Worm (Caenorhabditis elegans) whole organism, L4 larva: ENCODE data around the gene cdk-12.

Experiments
- F49E8.2 ChIP-seq: sonication (generic microtip); optimal IDR thresholded peaks from 2 replicates; lab custom pipeline; 2016; ENCODE audit warnings: missing compliant biosample characterization, mild to moderate bottlenecking, missing genetic modification characterization, borderline replicate concordance
- R02D3.7 ChIP-seq: fragments of 150-350 bp; sonication (generic microtip); optimal IDR thresholded peaks from 3 replicates; lab custom pipeline; 2014; ENCODE audit warnings: missing biosample characterization, missing genetic modification characterization
- T20F7.1 ChIP-seq: fragments of 200-800 bp; sonication (Bioruptor generic); optimal IDR thresholded peaks from 2 replicates; lab custom pipeline; 2018; ENCODE audit warnings: mild to moderate bottlenecking, missing genetic modification characterization, missing compliant biosample characterization
- aha-1 ChIP-seq: fragments of 150-350 bp; peaks from one replicate; lab custom pipeline; 2014; ENCODE audit warnings: missing biosample characterization, missing genetic modification characterization
- ceh-62 ChIP-seq: sonication (generic microtip); optimal IDR thresholded peaks from 2 replicates; lab custom pipeline; 2017; ENCODE audit warnings: missing biosample characterization, missing genetic modification characterization
- ceh-82 ChIP-seq: sonication (generic microtip); optimal IDR thresholded peaks from 2 replicates; lab custom pipeline; 2017; ENCODE audit warnings: missing biosample characterization, missing genetic modification characterization
- ces-1 ChIP-seq: fragments of 150-350 bp; sonication (generic microtip); optimal IDR thresholded peaks from 4 replicates; lab custom pipeline; 2014; ENCODE audit warnings: missing biosample characterization, missing genetic modification reagents, missing genetic modification characterization
- daf-16 ChIP-seq, 3 experiments: sonication (generic microtip); optimal IDR thresholded peaks; 2 replicates each; lab custom pipeline; 2016 to 2017; ENCODE audit warnings: missing genetic modification characterization in 3 of 3, missing genetic modification reagents in 3 of 3, mild to moderate bottlenecking in 2 of 3, missing compliant biosample characterization in 2 of 3, missing biosample characterization in 1 of 3, moderate library complexity in 1 of 3
- duxl-1 ChIP-seq: sonication (generic microtip); optimal IDR thresholded peaks from 2 replicates; lab custom pipeline; 2016; ENCODE audit warnings: mild to moderate bottlenecking, missing genetic modification characterization, moderate library complexity, missing compliant biosample characterization; ENCODE audit not compliant: poor library complexity
- dve-1 ChIP-seq: sonication (generic microtip); optimal IDR thresholded peaks from 2 replicates; lab custom pipeline; 2017; ENCODE audit warnings: antibody characterized with exemption, mild to moderate bottlenecking, missing genetic modification characterization, missing compliant biosample characterization; ENCODE audit not compliant: insufficient read depth
- fkh-10 ChIP-seq: fragments of 150-350 bp; optimal IDR thresholded peaks from 2 replicates; lab custom pipeline; 2014; ENCODE audit warnings: missing biosample characterization, missing genetic modification reagents, missing genetic modification characterization
- hif-1 ChIP-seq, 2 experiments: sonication (generic microtip); optimal IDR thresholded peaks; 2 replicates each; lab custom pipeline; 2016 to 2017; ENCODE audit warnings: missing compliant biosample characterization in 2 of 2, missing genetic modification characterization in 2 of 2, missing genetic modification reagents in 2 of 2, missing genotype in 2 of 2, mild to moderate bottlenecking in 1 of 2
- hmg-1.1 ChIP-seq: fragments of 200-800 bp; sonication (Bioruptor generic); IDR thresholded peaks from 2 replicates; pipeline ENCODE4 v1.3.6; 2022; ENCODE audit warnings: missing genetic modification reagents, missing genetic modification characterization, missing compliant biosample characterization
- lir-3 ChIP-seq: sonication (generic microtip); optimal IDR thresholded peaks from 2 replicates; lab custom pipeline; 2016; ENCODE audit warnings: mild to moderate bottlenecking, missing genetic modification characterization, missing compliant biosample characterization
- madf-5 ChIP-seq, 2 experiments: fragments of 200-800 bp; sonication (Bioruptor generic); IDR thresholded peaks; 2 replicates each; pipeline ENCODE4 v1.3.6; 2022; ENCODE audit warnings: missing compliant biosample characterization in 2 of 2, missing genetic modification characterization in 2 of 2
- mdl-1 ChIP-seq, 2 experiments: fragments of 150-350 bp in 1 of 2; sonication (generic microtip) in 1 of 2; optimal IDR thresholded peaks; 2 replicates each; lab custom pipeline; 2014 to 2017; ENCODE audit warnings: missing biosample characterization in 2 of 2, missing genetic modification characterization in 2 of 2
- mxl-2 ChIP-seq: fragments of 200-800 bp; sonication (Bioruptor generic); conservative IDR thresholded peaks from 2 replicates; pipeline ENCODE4 v1.3.6; 2022; ENCODE audit warnings: missing genetic modification reagents, missing genetic modification characterization, missing compliant biosample characterization
- mxl-3 ChIP-seq: fragments of 200-800 bp; sonication (Bioruptor generic); optimal IDR thresholded peaks from 2 replicates; lab custom pipeline; 2018; ENCODE audit warnings: mild to moderate bottlenecking, missing genetic modification characterization, missing compliant biosample characterization
- nhr-111 ChIP-seq: fragments of 200-800 bp; sonication (Bioruptor generic); optimal IDR thresholded peaks from 2 replicates; lab custom pipeline; 2018; ENCODE audit warnings: mild to moderate bottlenecking, missing genetic modification characterization, missing compliant biosample characterization
- nhr-42 ChIP-seq: fragments of 200-800 bp; sonication (Bioruptor generic); IDR thresholded peaks from 2 replicates; pipeline ENCODE4 v1.3.6; 2022; ENCODE audit warnings: missing genetic modification characterization, missing compliant biosample characterization
- nhr-77 ChIP-seq: fragments of 150-350 bp; optimal IDR thresholded peaks from 2 replicates; lab custom pipeline; 2014; ENCODE audit warnings: missing biosample characterization, missing genetic modification characterization
- pqm-1 ChIP-seq: sonication (generic microtip); optimal IDR thresholded peaks from 2 replicates; lab custom pipeline; 2017; ENCODE audit warnings: missing biosample characterization, missing genetic modification characterization
- snpc-4 ChIP-seq: fragments of 150-350 bp; optimal IDR thresholded peaks from 2 replicates; lab custom pipeline; 2014; ENCODE audit warnings: missing biosample characterization, missing genetic modification characterization
- unc-62 ChIP-seq, 3 experiments: fragments of 150-350 bp in 1 of 3; sonication (generic microtip); optimal IDR thresholded peaks in 2 of 3; peaks in 1 of 3; 1 replicate in 1 of 3; 2 replicates in 2 of 3; lab custom pipeline; 2014 to 2017; ENCODE audit warnings: missing biosample characterization in 3 of 3, missing genetic modification characterization in 3 of 3, missing genetic modification reagents in 3 of 3, missing genotype in 1 of 3
- zag-1 ChIP-seq: fragments of 150-350 bp; optimal IDR thresholded peaks from 2 replicates; lab custom pipeline; 2014; ENCODE audit warnings: missing biosample characterization, missing genetic modification characterization

Gene cdk-12

ce11 chrIII:4382118-4382517, 49.3 kb downstream of the cdk-12 start:
- peak; percentile 87 for TF ChIP-seq aha-1
- no peak for TF ChIP-seq R02D3.7

- no peak for TF ChIP-seq madf-5 (GFP tag; IDR thresholded peaks at IDR 0.05; lab: Robert Waterston, UW)
- no peak for TF ChIP-seq snpc-4 (tag; lab: Kevin White, UChicago)
These were observed 51.7 kb downstream of the cdk-12 start, which contains the start of gene pals-28 for ce11 chrIII:4384487-4384886. TSS of gene pals-28 (plus strand) at chrIII:4384787.

ce11 chrIII:4390421-4390820, 57.6 kb downstream of the cdk-12 start:
- no peak for TF ChIP-seq fkh-10 (GFP tag; lab: Kevin White, UChicago)
- TF ChIP-seq ceh-82 (tag; lab: Kevin White, UChicago): no peak

ce11 chrIII:4391319-4391718, 58.5 kb downstream of the cdk-12 start:
- no peak for TF ChIP-seq pqm-1 (tag; lab: Kevin White, UChicago)
- TF ChIP-seq hmg-1.1 (GFP tag; lab: Robert Waterston, UW): no peak
- no peak for TF ChIP-seq dve-1
- no peak for TF ChIP-seq duxl-1 (tag; lab: Kevin White, UChicago)
- TF ChIP-seq hif-1 (tag; optimal IDR thresholded peaks at IDR 0.05; lab: Kevin White, UChicago): no peak
- no peak for TF ChIP-seq ceh-62 (tag; lab: Kevin White, UChicago)
- TF ChIP-seq daf-16 (GFP tag; optimal IDR thresholded peaks at IDR 0.05; lab: Kevin White, UChicago): no peak
- no peak for TF ChIP-seq daf-16 (tag; optimal IDR thresholded peaks at IDR 0.05; lab: Kevin White, UChicago)
- TF ChIP-seq ces-1 (GFP tag; lab: Kevin White, UChicago): no peak
- no peak for TF ChIP-seq mxl-3 (GFP tag; lab: Kevin White, UChicago)
- no peak for TF ChIP-seq nhr-77
- TF ChIP-seq lir-3: no peak
- no peak for TF ChIP-seq nhr-42
- TF ChIP-seq F49E8.2 (tag; lab: Kevin White, UChicago): no peak
- TF ChIP-seq mdl-1 (tag; optimal IDR thresholded peaks at IDR 0.05; lab: Kevin White, UChicago): no peak
- TF ChIP-seq mxl-2 (GFP tag; lab: Robert Waterston, UW): no peak
- TF ChIP-seq nhr-111: no peak
- no peak for TF ChIP-seq unc-62 (GFP tag; optimal IDR thresholded peaks at IDR 0.05 in 1 of 2; lab: Kevin White, UChicago)
- TF ChIP-seq unc-62 (tag; optimal IDR thresholded peaks at IDR 0.05; lab: Kevin White, UChicago): no peak
- TF ChIP-seq T20F7.1 (GFP tag; lab: Kevin White, UChicago): no peak
- no peak for TF ChIP-seq zag-1
